Worm (Caenorhabditis elegans) whole organism, L1 larva: ENCODE data around the gene lact-1.
A peak's percentile ranks its signal among the peaks of the same experiment; 100 is the strongest.

Experiments used
- C16A3.4 ChIP-seq: fragments of 150-350 bp; optimal IDR thresholded peaks from 2 replicates; lab custom pipeline; 2014; ENCODE audit warnings: missing biosample characterization, missing genetic modification characterization
- alr-1 ChIP-seq: fragments of 200-800 bp; sonication (Bioruptor generic); optimal IDR thresholded peaks from 2 replicates; lab custom pipeline; 2018; ENCODE audit warnings: borderline replicate concordance, mild to moderate bottlenecking, missing genetic modification characterization, missing compliant biosample characterization
- ama-1 ChIP-seq: fragments of 150-350 bp; optimal IDR thresholded peaks from 2 replicates; lab custom pipeline; 2014
- ceh-63 ChIP-seq: fragments of 200-800 bp; sonication (Bioruptor generic); optimal IDR thresholded peaks from 2 replicates; lab custom pipeline; 2018; ENCODE audit warnings: mild to moderate bottlenecking, missing genetic modification characterization, missing compliant biosample characterization
- ceh-8 ChIP-seq: fragments of 200-800 bp; sonication (Bioruptor generic); optimal IDR thresholded peaks from 2 replicates; lab custom pipeline; 2018; ENCODE audit warnings: mild to moderate bottlenecking, missing genetic modification characterization, moderate library complexity, missing compliant biosample characterization
- ces-1 ChIP-seq: fragments of 150-350 bp; optimal IDR thresholded peaks from 2 replicates; lab custom pipeline; 2014; ENCODE audit warnings: missing biosample characterization, missing genetic modification reagents, missing genetic modification characterization
- dpl-1 ChIP-seq, 3 experiments: fragments of 150-350 bp in 2 of 3; sonication (generic microtip) in 1 of 3; optimal IDR thresholded peaks; 2 replicates each; lab custom pipeline; 2014 to 2017; ENCODE audit warnings: missing biosample characterization in 3 of 3, missing genetic modification characterization in 3 of 3, missing genetic modification reagents in 3 of 3
- dsc-1 ChIP-seq: sonication (generic microtip); optimal IDR thresholded peaks from 2 replicates; lab custom pipeline; 2016; ENCODE audit warnings: mild to moderate bottlenecking, missing genetic modification characterization, missing compliant biosample characterization
- efl-1 ChIP-seq, 4 experiments: fragments of 150-350 bp; optimal IDR thresholded peaks in 3 of 4; peaks in 1 of 4; 1 replicate in 1 of 4; 2 replicates in 3 of 4; lab custom pipeline; 2014; ENCODE audit warnings: missing biosample characterization in 2 of 4, missing genetic modification characterization in 2 of 4, missing genetic modification reagents in 2 of 4
- efl-3 ChIP-seq: fragments of 200-800 bp; sonication (Bioruptor generic); optimal IDR thresholded peaks from 2 replicates; lab custom pipeline; 2018; ENCODE audit warnings: mild to moderate bottlenecking, missing genetic modification characterization, missing compliant biosample characterization
- egl-13 ChIP-seq: sonication (generic microtip); optimal IDR thresholded peaks from 2 replicates; lab custom pipeline; 2016; ENCODE audit warnings: missing genotype, missing genetic modification reagents, missing genetic modification characterization, missing compliant biosample characterization
- egl-27 ChIP-seq, 2 experiments: fragments of 150-350 bp in 1 of 2; sonication (generic microtip); optimal IDR thresholded peaks; 3 replicates each; lab custom pipeline; 2017 to 2018; ENCODE audit warnings: missing biosample characterization in 2 of 2, missing genetic modification characterization in 2 of 2, missing genetic modification reagents in 2 of 2
- elt-2 ChIP-seq: sonication (generic microtip); optimal IDR thresholded peaks from 2 replicates; lab custom pipeline; 2016; ENCODE audit warnings: missing genetic modification characterization, mild to moderate bottlenecking, inconsistent platforms, missing compliant biosample characterization, missing genetic modification reagents
- ets-5 ChIP-seq: fragments of 200-800 bp; sonication (Bioruptor generic); IDR thresholded peaks from 2 replicates; pipeline ENCODE4 v1.3.6; 2022; ENCODE audit warnings: missing genetic modification characterization, missing compliant biosample characterization
- hlh-4 ChIP-seq: sonication (generic microtip); optimal IDR thresholded peaks from 2 replicates; lab custom pipeline; 2016; ENCODE audit warnings: mild to moderate bottlenecking, missing genetic modification characterization, missing compliant biosample characterization
- hpl-2 ChIP-seq: fragments of 150-350 bp; optimal IDR thresholded peaks from 2 replicates; lab custom pipeline; 2014; ENCODE audit warnings: missing biosample characterization, missing genetic modification reagents, missing genetic modification characterization
- isw-1 ChIP-seq: fragments of 200-800 bp; sonication (Bioruptor generic); IDR thresholded peaks from 2 replicates; pipeline ENCODE4 v1.3.6; 2022; ENCODE audit warnings: missing genetic modification characterization, missing compliant biosample characterization
- lin-14 ChIP-seq: fragments of 200-800 bp; sonication (Bioruptor generic); optimal IDR thresholded peaks from 2 replicates; lab custom pipeline; 2018; ENCODE audit warnings: mild to moderate bottlenecking, missing genetic modification characterization, moderate library complexity, missing compliant biosample characterization
- lin-39 ChIP-seq: fragments of 150-350 bp; optimal IDR thresholded peaks from 2 replicates; lab custom pipeline; 2014; ENCODE audit warnings: missing biosample characterization, missing genetic modification reagents, missing genetic modification characterization
- lir-3 ChIP-seq: sonication (generic microtip); optimal IDR thresholded peaks from 2 replicates; lab custom pipeline; 2016; ENCODE audit warnings: mild to moderate bottlenecking, missing genetic modification characterization, moderate library complexity, missing compliant biosample characterization; ENCODE audit not compliant: poor library complexity
- lsy-2 ChIP-seq, 2 experiments: fragments of 150-350 bp; optimal IDR thresholded peaks; 2 replicates each; lab custom pipeline; 2014; ENCODE audit warnings: missing biosample characterization in 2 of 2, missing genetic modification characterization in 2 of 2
- mab-9 ChIP-seq: fragments of 200-800 bp; sonication (Bioruptor generic); IDR thresholded peaks from 2 replicates; pipeline ENCODE4 v1.3.6; 2022; ENCODE audit warnings: missing genetic modification reagents, missing genetic modification characterization, missing compliant biosample characterization
- mdl-1 ChIP-seq, 2 experiments: fragments of 150-350 bp; optimal IDR thresholded peaks; 2 replicates each; lab custom pipeline; 2014 to 2017; ENCODE audit warnings: missing biosample characterization in 2 of 2, missing genetic modification characterization in 2 of 2, inconsistent platforms in 1 of 2
- mef-2 ChIP-seq: fragments of 150-350 bp; optimal IDR thresholded peaks from 2 replicates; lab custom pipeline; 2014; ENCODE audit warnings: missing biosample characterization, missing genetic modification characterization
- nhr-12 ChIP-seq: sonication (generic microtip); optimal IDR thresholded peaks from 2 replicates; lab custom pipeline; 2017; ENCODE audit warnings: missing biosample characterization, missing genetic modification characterization
- nhr-19 ChIP-seq: fragments of 200-800 bp; sonication (Bioruptor generic); conservative IDR thresholded peaks from 2 replicates; pipeline ENCODE4 v1.3.6; 2022; ENCODE audit warnings: missing genetic modification characterization, missing compliant biosample characterization
- nhr-20 ChIP-seq: sonication (generic microtip); optimal IDR thresholded peaks from 2 replicates; lab custom pipeline; 2016; ENCODE audit warnings: mild to moderate bottlenecking, missing genetic modification characterization, missing compliant biosample characterization
- nhr-237 ChIP-seq: fragments of 150-350 bp; optimal IDR thresholded peaks from 2 replicates; lab custom pipeline; 2014; ENCODE audit warnings: missing biosample characterization, missing genetic modification characterization
- nhr-28 ChIP-seq: fragments of 150-350 bp; optimal IDR thresholded peaks from 2 replicates; lab custom pipeline; 2014; ENCODE audit warnings: missing biosample characterization, missing genetic modification characterization
- nhr-47 ChIP-seq: sonication (generic microtip); optimal IDR thresholded peaks from 2 replicates; lab custom pipeline; 2016; ENCODE audit warnings: mild to moderate bottlenecking, missing genetic modification characterization, moderate library complexity, missing compliant biosample characterization
- nhr-77 ChIP-seq: fragments of 150-350 bp; optimal IDR thresholded peaks from 2 replicates; lab custom pipeline; 2014; ENCODE audit warnings: missing biosample characterization, missing genetic modification characterization
- nhr-84 ChIP-seq: sonication (generic microtip); optimal IDR thresholded peaks from 2 replicates; lab custom pipeline; 2017; ENCODE audit warnings: missing biosample characterization, missing genetic modification characterization
- nhr-85 ChIP-seq: sonication (generic microtip); peaks from one replicate; lab custom pipeline; 2016; ENCODE audit warnings: missing genetic modification characterization, inconsistent platforms, missing compliant biosample characterization
- nhr-90 ChIP-seq: sonication (generic microtip); optimal IDR thresholded peaks from 2 replicates; lab custom pipeline; 2016; ENCODE audit warnings: mild to moderate bottlenecking, missing genetic modification characterization, missing compliant biosample characterization; ENCODE audit not compliant: poor library complexity
- pag-3 ChIP-seq: sonication (generic microtip); optimal IDR thresholded peaks from 2 replicates; lab custom pipeline; 2017; ENCODE audit warnings: missing genetic modification characterization, mild to moderate bottlenecking, missing compliant biosample characterization, antibody characterized with exemption, borderline replicate concordance; ENCODE audit not compliant: insufficient read depth
- pax-3 ChIP-seq: fragments of 200-800 bp; sonication (Bioruptor generic); optimal IDR thresholded peaks from 2 replicates; lab custom pipeline; 2018; ENCODE audit warnings: mild to moderate bottlenecking, missing genetic modification characterization, moderate library complexity, missing compliant biosample characterization
- pqm-1 ChIP-seq: sonication (generic microtip); optimal IDR thresholded peaks from 3 replicates; lab custom pipeline; 2017; ENCODE audit warnings: missing biosample characterization, missing genetic modification characterization
- rnt-1 ChIP-seq: sonication (generic microtip); optimal IDR thresholded peaks from 2 replicates; lab custom pipeline; 2016; ENCODE audit warnings: mild to moderate bottlenecking, missing genetic modification characterization, moderate library complexity, missing compliant biosample characterization
- skn-1 ChIP-seq: fragments of 150-350 bp; optimal IDR thresholded peaks from 2 replicates; lab custom pipeline; 2014; ENCODE audit warnings: missing biosample characterization, missing genetic modification characterization
- sox-4 ChIP-seq: sonication (generic microtip); optimal IDR thresholded peaks from 2 replicates; lab custom pipeline; 2016; ENCODE audit warnings: missing genetic modification characterization, missing compliant biosample characterization
- swsn-7 ChIP-seq: sonication (generic microtip); optimal IDR thresholded peaks from 2 replicates; lab custom pipeline; 2016; ENCODE audit warnings: missing genetic modification characterization, missing compliant biosample characterization
- tbx-2 ChIP-seq: sonication (generic microtip); optimal IDR thresholded peaks from 2 replicates; lab custom pipeline; 2016; ENCODE audit warnings: missing genetic modification characterization, missing compliant biosample characterization
- unc-30 ChIP-seq: sonication (generic microtip); optimal IDR thresholded peaks from 2 replicates; lab custom pipeline; 2017; ENCODE audit warnings: missing biosample characterization, missing genetic modification characterization
- unc-98 ChIP-seq: fragments of 200-800 bp; sonication (Bioruptor generic); IDR thresholded peaks from 2 replicates; pipeline ENCODE4 v1.3.6; 2022; ENCODE audit warnings: missing genetic modification characterization, missing compliant biosample characterization
- xbp-1 ChIP-seq: sonication (generic microtip); optimal IDR thresholded peaks from 2 replicates; lab custom pipeline; 2016; ENCODE audit warnings: missing genetic modification characterization, missing compliant biosample characterization
- zag-1 ChIP-seq: fragments of 150-350 bp; optimal IDR thresholded peaks from 2 replicates; lab custom pipeline; 2014; ENCODE audit warnings: missing biosample characterization, missing genetic modification characterization
- ztf-11 ChIP-seq, 2 experiments: sonication (generic microtip); optimal IDR thresholded peaks; 2 replicates each; lab custom pipeline; 2016 to 2017; ENCODE audit warnings: missing genetic modification characterization in 2 of 2, missing biosample characterization in 1 of 2, missing compliant biosample characterization in 1 of 2

lact-1 gene

DNA sequence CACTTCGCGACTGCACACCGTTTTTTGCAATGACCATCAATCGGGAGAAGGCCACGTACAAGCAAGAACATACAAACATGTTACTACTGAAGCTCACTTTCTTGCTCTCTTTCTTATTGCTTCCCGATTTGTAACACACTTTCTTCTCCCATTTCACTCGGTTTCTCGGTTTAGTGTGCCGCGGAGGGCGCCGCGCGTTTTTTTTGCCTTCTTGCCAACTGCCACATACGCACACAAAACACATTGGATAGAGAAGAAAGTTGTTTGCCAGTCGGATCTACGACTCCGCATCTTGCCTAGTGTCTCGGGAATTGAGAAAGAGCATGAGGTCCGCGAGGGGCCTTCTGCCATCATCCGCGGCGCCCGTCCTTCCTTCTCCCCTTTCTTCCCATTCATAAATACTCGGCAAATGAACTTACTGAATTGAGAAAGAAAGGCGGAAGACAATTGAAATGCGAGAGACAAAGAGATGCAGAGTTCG lies 25.4 kb downstream of the lact-1 start (continued):
- TF ChIP-seq nhr-20 (tag; lab: Kevin White, UChicago) (peak; percentile 36), ceh-8 (GFP tag; lab: Kevin White, UChicago) (peak; percentile 3), zag-1 (tag; lab: Kevin White, UChicago) (no peak), tbx-2 (tag; lab: Kevin White, UChicago) (peak; percentile 83), dpl-1 (GFP tag; optimal IDR thresholded peaks at IDR 0.05; lab: Kevin White, UChicago) (no peak), efl-1 (optimal IDR thresholded peaks at IDR 0.05; lab: Kevin White, UChicago) (peak; percentile 8 to 14), efl-1 (GFP tag; optimal IDR thresholded peaks at IDR 0.05 in 1 of 2; lab: Kevin White, UChicago) (peak in 1 of 2 experiments; percentile 14), ets-5 (GFP tag; lab: Robert Waterston, UW) (no peak), nhr-28 (tag; lab: Kevin White, UChicago) (no peak), sox-4 (tag; lab: Kevin White, UChicago) (no peak), nhr-85 (tag; lab: Kevin White, UChicago) (no peak), hpl-2 (GFP tag; lab: Kevin White, UChicago) (no peak), elt-2 (tag; lab: Kevin White, UChicago) (no peak), lin-14 (peak; percentile 95), pag-3 (tag; lab: Kevin White, UChicago) (peak; percentile 72), nhr-237 (tag; lab: Kevin White, UChicago) (no peak), mab-9 (GFP tag; lab: Robert Waterston, UW) (no peak), isw-1 (GFP tag; lab: Robert Waterston, UW) (no peak; the same call in 1 of the 2 replicates), ces-1 (GFP tag; lab: Kevin White, UChicago) (no peak), lir-3 (tag; lab: Kevin White, UChicago) (no peak), nhr-84 (no peak), egl-27 (tag; optimal IDR thresholded peaks at IDR 0.05; lab: Kevin White, UChicago) (no peak), pqm-1 (tag; lab: Kevin White, UChicago) (no peak), swsn-7 (tag; lab: Kevin White, UChicago) (peak; percentile 74), unc-98 (no peak), mdl-1 (tag; optimal IDR thresholded peaks at IDR 0.05; lab: Kevin White, UChicago) (peak in 1 of 2 experiments; percentile 38), efl-3 (GFP tag; lab: Kevin White, UChicago) (no peak), rnt-1 (peak; percentile 69), xbp-1 (tag; lab: Kevin White, UChicago) (peak; percentile 58), lin-39 (tag; lab: Kevin White, UChicago) (no peak), skn-1 (tag; lab: Kevin White, UChicago) (peak; percentile 7), C16A3.4 (tag; lab: Kevin White, UChicago) (no peak), ztf-11 (tag; optimal IDR thresholded peaks at IDR 0.05; lab: Kevin White, UChicago) (no peak), hlh-4 (no peak), pax-3 (tag; lab: Kevin White, UChicago) (no peak), lsy-2 (tag; optimal IDR thresholded peaks at IDR 0.05; lab: Kevin White, UChicago) (peak; percentile 31 to 57), nhr-19 (GFP tag; lab: Robert Waterston, UW) (peak; percentile 46), nhr-47 (tag; lab: Kevin White, UChicago) (peak; percentile 57), egl-13 (peak; percentile 41), unc-30 (no peak), dsc-1 (tag; lab: Kevin White, UChicago) (peak; percentile 73), nhr-90 (tag; lab: Kevin White, UChicago) (no peak), ceh-63 (no peak), mef-2 (tag; lab: Kevin White, UChicago) (no peak), nhr-12 (tag; lab: Kevin White, UChicago) (no peak), alr-1 (no peak), ama-1 (lab: Kevin White, UChicago) (no peak), nhr-77 (no peak)
